Fruit fly (Drosophila melanogaster): Measurements from ENCODE around the gene CG7950.

DNA sequence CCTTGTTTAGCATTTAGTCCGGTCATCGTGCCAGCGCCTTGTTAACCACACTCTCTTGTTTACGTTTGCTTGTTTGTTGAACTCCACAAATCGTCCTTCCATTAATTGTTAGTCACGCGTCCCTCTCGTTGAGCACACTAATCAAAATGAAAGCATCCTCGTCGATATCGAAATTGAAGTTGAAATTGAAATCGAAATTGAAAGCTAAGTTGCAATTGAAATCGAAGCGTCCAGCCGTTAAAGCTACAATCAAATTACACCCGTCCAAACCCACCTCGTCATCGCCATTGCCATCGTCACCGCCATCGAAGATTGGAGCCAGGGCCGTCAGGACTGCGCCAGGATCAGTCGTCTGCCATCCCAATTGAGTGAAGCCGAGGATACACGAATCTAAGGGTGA lies 33.2 kb upstream of the CG7950 start:
- no peak for TF ChIP-seq ttk (optimal IDR thresholded peaks at IDR 0.05)
- no peak for TF ChIP-seq h (optimal IDR thresholded peaks at IDR 0.05)
- TF ChIP-seq psq (optimal IDR thresholded peaks at IDR 0.05) = no peak
- TF ChIP-seq Sin3A (optimal IDR thresholded peaks at IDR 0.05) = no peak
- TF ChIP-seq Myc (optimal IDR thresholded peaks at IDR 0.05) = no peak
- TF ChIP-seq insv (optimal IDR thresholded peaks at IDR 0.05) = no peak
